Fruit fly (Drosophila melanogaster): ENCODE data around the gene Hipk.

Gene Hipk

DNA sequence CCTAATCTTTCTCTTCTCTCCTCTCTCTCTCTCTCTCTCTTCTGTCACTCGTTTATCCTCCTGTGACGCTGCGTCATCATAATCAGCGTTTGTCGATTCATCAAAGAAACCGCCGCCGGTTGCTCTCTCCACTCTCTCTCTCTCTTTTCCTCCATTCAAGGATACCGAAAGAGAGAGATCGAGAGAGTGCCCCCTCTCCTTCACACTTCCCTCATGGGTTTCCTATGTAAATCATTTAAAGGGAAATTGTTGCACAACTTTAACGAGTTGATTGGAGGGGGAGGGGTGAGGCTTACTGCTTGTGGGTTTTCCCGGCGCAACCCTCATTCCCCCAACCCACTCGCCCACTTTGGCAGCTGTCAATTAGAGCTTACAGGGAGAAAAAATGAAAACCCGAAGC, 1.3 kb downstream of the Hipk start (continued):
- TF ChIP-seq crol (GFP tag; IDR thresholded peaks at IDR 0.05), result peak; percentile 87
- no peak for TF ChIP-seq pfk (GFP tag; optimal IDR thresholded peaks at IDR 0.05)
- no peak for TF ChIP-seq Ssrp (tag; optimal IDR thresholded peaks at IDR 0.05)
- TF ChIP-seq CG31388 (GFP tag; optimal IDR thresholded peaks at IDR 0.05), result no peak
- TF ChIP-seq kni (GFP tag; optimal IDR thresholded peaks at IDR 0.05), result peak; percentile 30
- no peak for TF ChIP-seq ara (GFP tag; IDR thresholded peaks at IDR 0.05)
- no peak for TF ChIP-seq gcm2 (GFP tag; optimal IDR thresholded peaks at IDR 0.05)
- TF ChIP-seq CG17361 (GFP tag; IDR thresholded peaks at IDR 0.05), result no peak
- TF ChIP-seq CG7963 (GFP tag; IDR thresholded peaks at IDR 0.05; ENCODE audit: partially characterized antibody), result no peak
- no peak for TF ChIP-seq seq (GFP tag; IDR thresholded peaks at IDR 0.05)
- TF ChIP-seq CG11723 (GFP tag; optimal IDR thresholded peaks at IDR 0.05), result no peak
- TF ChIP-seq CG7928 (GFP tag; optimal IDR thresholded peaks at IDR 0.05), result no peak
- no peak for TF ChIP-seq mirr (GFP tag; optimal IDR thresholded peaks at IDR 0.05)
- no peak for TF ChIP-seq emc (GFP tag; optimal IDR thresholded peaks at IDR 0.05)
- no peak for TF ChIP-seq Nf-YA (GFP tag; IDR thresholded peaks at IDR 0.05)
- no peak for TF ChIP-seq pzg (GFP tag; optimal IDR thresholded peaks at IDR 0.05)
- no peak for TF ChIP-seq CG31224 (GFP tag; IDR thresholded peaks at IDR 0.05)
- no peak for TF ChIP-seq sug (tag; optimal IDR thresholded peaks at IDR 0.05)
- TF ChIP-seq Poxn (GFP tag; IDR thresholded peaks at IDR 0.05), result no peak
- TF ChIP-seq Fer2 (tag; optimal IDR thresholded peaks at IDR 0.05), result no peak
- no peak for TF ChIP-seq twi (tag; optimal IDR thresholded peaks at IDR 0.05)
- peak; percentile 85 for TF ChIP-seq abd-A (tag; optimal IDR thresholded peaks at IDR 0.05)
- TF ChIP-seq CG12155 (GFP tag; optimal IDR thresholded peaks at IDR 0.05), result peak; percentile 18
- no peak for TF ChIP-seq lmd (GFP tag; IDR thresholded peaks at IDR 0.05)
- no peak for TF ChIP-seq hkb (optimal IDR thresholded peaks at IDR 0.05)
- peak; percentile 32; the same call in 1 of the 2 replicates for TF ChIP-seq hkb (GFP tag; IDR thresholded peaks at IDR 0.05)
- no peak for TF ChIP-seq Dref (GFP tag; IDR thresholded peaks at IDR 0.05)
- TF ChIP-seq CG34224 (GFP tag; IDR thresholded peaks at IDR 0.05; ENCODE audit: partially characterized antibody), result no peak
- no peak for TF ChIP-seq bbx (GFP tag; IDR thresholded peaks at IDR 0.05; ENCODE audit: partially characterized antibody)
- TF ChIP-seq Ets97D (GFP tag; optimal IDR thresholded peaks at IDR 0.05), result no peak
- no peak for TF ChIP-seq dan (GFP tag; IDR thresholded peaks at IDR 0.05)
- no peak for TF ChIP-seq CG1603 (tag; optimal IDR thresholded peaks at IDR 0.05)
- TF ChIP-seq CG31365 (tag; optimal IDR thresholded peaks at IDR 0.05), result no peak
- TF ChIP-seq sens (GFP tag), result peak; percentile 67
- TF ChIP-seq CG15479 (GFP tag; optimal IDR thresholded peaks at IDR 0.05), result peak; percentile 96
- TF ChIP-seq fru (optimal IDR thresholded peaks at IDR 0.05), result no peak
- no peak for TF ChIP-seq nerfin-2 (GFP tag; IDR thresholded peaks at IDR 0.05; ENCODE audit: partially characterized antibody)
- no peak for TF ChIP-seq CG13123 (GFP tag; optimal IDR thresholded peaks at IDR 0.05)
- TF ChIP-seq Abd-B (GFP tag; optimal IDR thresholded peaks at IDR 0.05), result no peak
- no peak for TF ChIP-seq dmrt99B (tag; optimal IDR thresholded peaks at IDR 0.05)
- no peak for TF ChIP-seq CG13296 (GFP tag; optimal IDR thresholded peaks at IDR 0.05)
- peak; percentile 79 for TF ChIP-seq scrt (GFP tag; optimal IDR thresholded peaks at IDR 0.05)
- TF ChIP-seq gro (GFP tag; optimal IDR thresholded peaks at IDR 0.05), result peak; percentile 35
- no peak for TF ChIP-seq esg (GFP tag; conservative IDR thresholded peaks at IDR 0.05)
- TF ChIP-seq CG10267 (tag; optimal IDR thresholded peaks at IDR 0.05), result no peak
- peak; percentile 44 for TF ChIP-seq oc (tag; optimal IDR thresholded peaks at IDR 0.05)
- peak in 1 of 2 experiments; percentile 71 for TF ChIP-seq tll (GFP tag; optimal IDR thresholded peaks at IDR 0.05)
- TF ChIP-seq CG4854 (GFP tag; optimal IDR thresholded peaks at IDR 0.05), result no peak
- TF ChIP-seq vvl (GFP tag; IDR thresholded peaks at IDR 0.05), result peak; percentile 19; the same call in 1 of the 2 replicates
- no peak for TF ChIP-seq Dad (GFP tag; optimal IDR thresholded peaks at IDR 0.05)
- TF ChIP-seq lab (GFP tag; optimal IDR thresholded peaks at IDR 0.05), result no peak
- no peak for TF ChIP-seq CG12769 (tag; optimal IDR thresholded peaks at IDR 0.05)

Data from whole organism, embryonic.